Fruit fly (Drosophila melanogaster) Kc167 (cell line): ENCODE results near the gene PPP4R2r.

Experiments used
- Myc ChIP-seq: fragments of >200 bp; optimal IDR thresholded peaks from 2 replicates; lab custom pipeline; 2017; ENCODE audit warnings: missing external identifiers
- Sin3A ChIP-seq: fragments of >200 bp; optimal IDR thresholded peaks from 2 replicates; lab custom pipeline; 2018; ENCODE audit warnings: missing external identifiers
- h ChIP-seq: fragments of >200 bp; optimal IDR thresholded peaks from 3 replicates; lab custom pipeline; 2018; ENCODE audit warnings: missing external identifiers
- insv ChIP-seq: fragments of >200 bp; optimal IDR thresholded peaks from 3 replicates; lab custom pipeline; 2018; ENCODE audit warnings: missing external identifiers
- psq ChIP-seq: fragments of >200 bp; optimal IDR thresholded peaks from 2 replicates; lab custom pipeline; 2017; ENCODE audit warnings: missing external identifiers
- ttk ChIP-seq: sonication (Bioruptor generic); optimal IDR thresholded peaks from 2 replicates; lab custom pipeline; 2017; ENCODE audit warnings: missing external identifiers

Gene PPP4R2r

DNA sequence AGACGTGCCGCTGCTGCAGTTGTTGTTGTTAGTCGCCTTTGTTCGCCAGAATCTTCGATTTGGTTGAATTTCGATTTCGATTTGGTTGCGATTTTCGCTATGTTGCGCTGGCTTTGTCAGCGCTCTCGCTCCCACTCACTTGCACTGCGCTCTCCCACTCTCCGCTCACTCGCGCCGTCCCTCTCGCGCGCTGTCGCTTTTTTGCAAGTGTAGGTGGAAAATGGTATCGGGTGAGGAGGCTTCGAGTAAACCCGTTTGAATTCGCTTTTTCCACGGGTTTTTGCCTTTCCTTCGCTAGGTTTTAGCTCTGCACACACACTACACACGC is 4.5 kb upstream of the PPP4R2r start:
- TF ChIP-seq insv (lab: Kevin White, UChicago) (no peak), ttk (lab: Kevin White, UChicago) (no peak), Myc (no peak)

DNA sequence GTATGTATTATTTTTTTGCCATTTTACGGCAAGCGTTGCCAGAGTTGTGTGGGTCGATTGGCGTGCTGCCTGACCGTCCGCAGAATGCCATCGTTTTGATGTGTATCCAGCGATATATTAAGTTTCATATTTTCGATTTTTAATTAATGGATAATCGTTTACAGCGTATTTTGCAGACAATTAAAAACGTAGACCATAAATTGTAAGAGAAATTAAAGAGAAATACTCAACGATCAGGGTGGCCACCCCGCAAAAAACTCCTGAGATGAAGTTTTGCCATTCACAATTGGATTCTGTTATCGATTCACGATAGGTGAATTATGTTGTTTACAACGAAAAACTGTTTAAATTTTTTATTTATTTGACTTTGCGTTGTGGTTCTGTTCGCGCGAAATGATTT is 4.0 kb upstream of the PPP4R2r start, which contains the start of gene nocte:
TSS of gene nocte (minus strand) at position 51 of the 400 bp plus-strand sequence.
- TF ChIP-seq ttk (lab: Kevin White, UChicago) (no peak), psq (no peak), Sin3A (no peak), Myc (no peak), insv (lab: Kevin White, UChicago) (no peak), h (lab: Kevin White, UChicago) (no peak)

DNA sequence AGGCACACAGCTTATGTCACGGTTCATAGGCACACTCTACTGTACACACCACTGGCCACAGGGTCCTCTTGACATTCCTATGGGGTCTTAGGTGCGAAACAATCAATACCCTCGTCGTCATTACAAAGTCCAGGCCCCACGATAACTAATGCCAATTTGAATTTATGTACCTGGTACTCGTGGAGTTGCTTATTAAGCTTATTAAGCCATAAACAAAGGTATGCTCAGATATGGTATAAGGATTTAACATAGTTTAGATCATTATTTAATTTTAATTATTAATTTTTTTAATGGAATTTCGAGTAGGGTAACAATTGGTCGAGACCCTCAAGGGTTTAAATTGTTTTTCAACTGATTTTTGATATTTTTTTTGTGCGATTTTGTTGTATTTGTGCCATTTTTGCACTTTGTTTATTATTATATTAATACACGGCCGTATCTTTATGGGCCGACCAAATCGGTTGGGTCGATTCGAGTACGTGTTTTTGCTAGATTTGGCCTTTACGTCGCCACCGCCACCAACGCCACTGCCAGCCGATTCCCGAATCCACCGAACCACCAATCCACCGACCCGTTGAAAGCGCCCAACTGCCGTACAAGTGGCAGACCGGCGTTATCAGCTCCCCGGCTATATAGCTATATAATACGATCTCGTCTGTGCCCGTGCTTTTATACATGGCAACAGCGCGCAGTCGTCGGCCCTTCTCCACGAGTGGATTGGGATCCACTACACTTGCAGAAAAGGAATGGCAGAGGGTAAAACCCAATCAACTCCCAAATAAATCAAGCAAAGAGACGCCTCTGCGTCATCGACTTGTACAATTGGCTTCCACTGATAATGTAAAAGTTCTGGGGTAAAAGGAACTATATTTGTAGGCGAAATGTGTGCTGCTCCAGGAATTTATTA is 5.8 kb downstream of the PPP4R2r start:
- TF ChIP-seq psq (no peak), ttk (lab: Kevin White, UChicago) (no peak), h (lab: Kevin White, UChicago) (no peak), Myc (no peak), insv (lab: Kevin White, UChicago) (no peak), Sin3A (no peak)

DNA sequence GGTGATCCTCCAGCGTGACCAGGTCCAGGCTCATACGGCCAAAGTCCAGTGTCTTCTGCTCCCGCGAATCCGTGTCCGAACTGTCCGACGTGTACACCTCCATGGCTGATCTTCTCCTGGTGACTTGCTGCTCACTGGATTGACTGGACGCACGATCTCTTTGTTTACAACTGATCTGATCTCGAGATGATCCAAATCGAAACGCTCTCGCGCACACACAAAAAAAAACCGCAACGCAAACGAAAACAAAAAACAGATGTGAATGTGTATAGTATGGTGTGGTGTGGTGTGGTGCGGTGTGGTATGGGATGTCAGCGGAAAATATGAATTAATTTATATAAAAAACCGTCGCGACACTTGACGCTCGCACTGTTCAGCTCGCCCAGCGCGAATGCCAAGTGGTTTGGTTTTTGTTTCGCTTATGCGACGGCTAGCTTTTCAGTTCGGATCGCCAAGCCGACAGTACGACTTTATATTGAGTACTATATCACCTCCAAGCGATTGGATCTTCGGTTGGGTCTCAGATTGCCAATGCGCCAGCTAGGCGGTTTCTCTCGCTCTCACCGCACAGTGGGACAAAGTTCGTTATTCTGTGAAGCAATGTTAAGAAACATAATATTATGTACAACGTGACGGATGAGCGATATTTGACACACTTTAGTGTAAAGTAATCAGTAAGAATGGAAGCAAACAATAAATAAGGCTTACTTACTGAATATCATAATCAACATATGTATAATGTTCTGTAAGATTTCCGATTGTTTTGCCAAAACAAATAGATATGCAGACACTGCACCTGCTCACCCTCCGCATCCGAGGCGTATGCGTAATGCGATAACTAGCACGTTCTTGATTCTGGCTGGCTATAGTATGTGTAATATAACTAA is 7.7 kb downstream of the PPP4R2r start:
- TF ChIP-seq h (lab: Kevin White, UChicago), result no peak
- TF ChIP-seq psq, result no peak
- TF ChIP-seq Sin3A, result no peak
- TF ChIP-seq insv (lab: Kevin White, UChicago), result no peak
- no peak for TF ChIP-seq ttk (lab: Kevin White, UChicago)
- TF ChIP-seq Myc, result no peak

DNA sequence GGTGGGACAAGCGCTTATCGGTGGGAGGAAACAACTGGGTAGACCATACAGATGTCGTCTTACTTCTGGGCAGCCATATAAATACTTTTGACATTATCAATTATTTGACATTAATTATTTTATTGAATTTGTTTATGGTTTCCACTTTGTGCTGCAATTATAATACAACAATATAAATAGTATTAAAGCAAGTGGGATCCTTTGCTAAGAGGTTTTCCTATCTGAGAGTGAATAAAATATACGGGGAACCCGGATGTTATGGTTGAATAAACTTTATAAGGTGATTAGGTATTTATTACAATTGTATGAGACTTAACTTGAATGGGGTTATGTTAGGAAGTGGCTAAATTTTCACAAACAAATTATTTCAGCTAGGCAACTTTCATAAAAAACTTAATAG is 8.5 kb downstream of the PPP4R2r start, which contains the start of gene CG32687:
TSS of gene CG32687 (minus strand) at position 101 of the 400 bp plus-strand sequence.
- TF ChIP-seq ttk (lab: Kevin White, UChicago) (no peak), Myc (no peak), h (lab: Kevin White, UChicago) (no peak), insv (lab: Kevin White, UChicago) (no peak), psq (no peak), Sin3A (no peak)

DNA sequence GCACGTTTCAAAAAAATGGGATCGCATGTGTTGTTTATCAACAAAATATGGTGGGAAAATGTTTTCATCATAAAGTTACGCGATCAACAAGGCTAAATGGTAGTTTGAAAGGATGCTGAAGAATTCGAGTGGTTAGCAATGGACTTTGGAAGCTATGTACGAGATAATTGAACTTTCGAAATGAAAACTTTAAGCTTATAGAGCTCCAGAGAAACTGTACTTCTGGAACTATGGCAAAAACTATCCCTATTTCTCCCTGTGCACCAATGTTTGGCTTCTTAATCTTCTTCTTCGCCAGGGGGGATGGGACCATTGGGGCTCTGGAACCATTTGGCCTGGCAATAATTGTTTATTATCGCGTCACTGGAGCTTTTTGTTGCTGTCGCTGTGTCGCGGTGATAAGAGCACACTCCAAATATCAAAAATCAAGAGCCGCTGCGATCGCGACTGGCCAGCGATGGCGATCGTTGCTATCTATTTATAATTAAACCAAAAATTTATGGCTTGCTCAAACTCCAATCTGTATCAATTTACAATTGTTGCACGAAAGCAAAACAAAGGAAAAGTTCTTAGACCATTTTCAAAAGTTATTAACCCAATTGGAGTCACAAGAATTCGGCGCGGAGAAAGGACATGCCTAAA is 9.4 kb downstream of the PPP4R2r start:
- no peak for TF ChIP-seq Sin3A
- TF ChIP-seq h (lab: Kevin White, UChicago), result no peak
- TF ChIP-seq insv (lab: Kevin White, UChicago), result no peak
- TF ChIP-seq psq, result no peak
- TF ChIP-seq ttk (lab: Kevin White, UChicago), result no peak
- no peak for TF ChIP-seq Myc

DNA sequence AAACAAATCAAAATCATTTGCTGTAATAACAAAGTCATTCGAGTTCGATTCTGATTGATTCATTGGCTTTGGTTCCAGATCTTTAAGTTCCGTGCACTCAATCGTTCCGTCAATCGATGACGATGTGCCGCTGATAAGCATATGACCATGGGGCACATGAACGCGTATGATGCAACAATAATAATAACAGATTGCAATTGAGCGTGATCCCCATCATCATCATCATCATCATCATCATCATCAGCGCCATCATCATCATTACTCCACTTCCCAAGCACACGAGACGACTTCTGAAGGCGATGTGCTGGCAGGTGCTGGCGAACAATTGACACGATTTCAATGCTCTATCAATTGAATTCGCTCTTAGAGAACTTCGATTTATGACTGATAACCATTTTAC is 17.7 kb downstream of the PPP4R2r start:
- TF ChIP-seq h (lab: Kevin White, UChicago) (no peak), Myc (no peak), insv (lab: Kevin White, UChicago) (no peak), ttk (lab: Kevin White, UChicago) (no peak), Sin3A (no peak), psq (no peak)

DNA sequence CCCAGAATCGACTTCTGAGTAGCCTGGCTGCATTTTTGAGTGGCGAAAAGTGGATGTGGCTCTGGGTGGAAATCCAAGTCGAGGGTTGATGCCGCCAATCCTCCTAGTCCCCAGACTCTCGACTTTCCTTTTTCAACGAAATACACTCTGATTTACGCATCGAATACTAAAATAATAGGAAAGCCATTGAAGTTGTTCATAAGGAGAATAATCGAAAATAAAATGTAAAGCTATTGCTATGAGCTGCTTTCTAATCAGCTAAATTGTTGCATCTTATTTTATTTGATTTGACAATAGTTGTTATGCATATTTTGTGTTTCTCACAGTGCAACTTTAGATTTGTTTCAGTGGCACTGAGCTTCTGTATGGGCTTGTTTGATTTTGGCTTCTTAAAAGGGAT is 35.0 kb downstream of the PPP4R2r start:
- TF ChIP-seq insv (lab: Kevin White, UChicago), result no peak
- TF ChIP-seq Sin3A, result no peak
- no peak for TF ChIP-seq h (lab: Kevin White, UChicago)
- no peak for TF ChIP-seq psq
- TF ChIP-seq Myc, result no peak
- TF ChIP-seq ttk (lab: Kevin White, UChicago), result no peak

DNA sequence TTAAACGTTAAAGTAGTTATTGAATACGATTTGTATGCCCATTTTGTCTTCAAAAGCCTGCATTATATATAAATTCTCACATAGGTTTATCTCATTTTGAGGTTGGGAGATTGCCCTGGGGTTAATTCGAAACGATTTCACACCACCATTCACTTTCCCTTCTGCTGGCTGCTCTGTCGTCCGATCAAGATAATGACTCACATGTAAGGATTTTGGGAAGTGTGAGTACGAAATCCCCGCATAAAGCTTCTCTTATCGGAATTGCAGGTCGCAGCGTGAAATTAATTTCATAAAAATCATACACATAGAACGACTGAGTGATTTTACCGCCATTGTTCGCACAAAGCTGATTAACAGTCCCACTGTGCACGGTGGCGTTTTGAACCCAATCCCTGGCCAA is 36.2 kb downstream of the PPP4R2r start:
- TF ChIP-seq Myc (no peak), ttk (lab: Kevin White, UChicago) (no peak)

DNA sequence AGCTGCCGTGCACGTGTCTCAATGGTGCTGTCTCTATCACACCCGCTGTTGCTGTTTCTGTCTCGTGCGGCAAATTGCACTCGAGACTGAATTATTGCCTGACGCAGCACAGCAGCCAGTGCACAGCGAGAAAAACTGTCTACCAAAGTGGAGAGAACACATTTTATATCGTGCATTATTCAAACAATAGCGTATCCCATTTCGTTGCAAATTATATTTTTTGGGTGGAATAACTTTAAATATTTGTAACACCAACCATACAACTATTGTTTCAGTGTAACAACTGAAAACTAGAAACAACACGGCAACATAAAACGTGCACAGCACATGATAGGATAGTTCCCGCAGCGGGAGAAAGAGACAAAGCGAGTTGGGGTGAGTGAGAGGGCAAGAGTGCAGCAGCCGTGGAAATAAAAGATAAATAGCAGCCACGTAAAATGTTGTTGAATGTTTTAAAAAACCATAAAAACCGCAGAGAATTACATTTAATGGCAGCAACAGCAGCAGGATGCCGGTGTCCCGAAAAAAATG is 36.8 kb downstream of the PPP4R2r start:
- TF ChIP-seq Myc (no peak), h (lab: Kevin White, UChicago) (no peak), ttk (lab: Kevin White, UChicago) (no peak), Sin3A (no peak), psq (no peak), insv (lab: Kevin White, UChicago) (no peak)
